Worm (Caenorhabditis elegans): ENCODE measurements around the gene rps-18.

DNA sequence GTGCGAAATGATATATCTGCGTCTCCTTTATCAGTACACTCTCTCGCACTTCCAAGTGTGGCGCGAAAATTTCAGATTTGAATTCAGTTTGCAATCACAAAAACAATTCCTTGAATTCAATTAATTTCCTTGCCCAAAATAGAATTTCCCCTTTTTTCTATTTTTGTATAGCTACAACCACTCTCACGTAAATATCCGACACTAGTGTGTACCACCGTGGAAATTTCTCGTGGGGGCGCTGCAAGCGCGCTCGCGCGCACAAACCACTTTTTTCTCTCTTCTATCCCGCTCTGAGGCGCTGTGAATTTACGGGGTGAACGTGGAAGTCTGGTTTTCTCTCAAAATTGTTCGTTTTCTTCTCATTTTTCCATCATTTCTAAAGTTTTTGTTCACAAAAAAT, 43.9 kb upstream of the rps-18 start, which contains the start of gene Y57G11C.8:
- TF ChIP-seq nhr-12 (tag; optimal IDR thresholded peaks at IDR 0.05): no peak
- TF ChIP-seq unc-39 (tag; optimal IDR thresholded peaks at IDR 0.05): no peak
- TF ChIP-seq mls-2 (tag; optimal IDR thresholded peaks at IDR 0.05): no peak
- TF ChIP-seq ceh-39 (tag; optimal IDR thresholded peaks at IDR 0.05): no peak
